Worm (Caenorhabditis elegans) whole organism, L4/young adult: ENCODE measurements around the gene ZK354.8.
"Not testable (repeated sequence)": the region's sequence is repeated elsewhere in the genome, so short reads cannot be mapped to it uniquely, and the experiment has no call there.

Experiments
- W03F9.2 ChIP-seq: fragments of 150-350 bp; optimal IDR thresholded peaks from 2 replicates; lab custom pipeline; 2014; ENCODE audit warnings: missing biosample characterization, missing genetic modification characterization
- him-1 ChIP-seq: sonication (generic microtip); optimal IDR thresholded peaks from 2 replicates; lab custom pipeline; 2016; ENCODE audit warnings: missing genotype, missing genetic modification reagents, missing genetic modification characterization, missing compliant biosample characterization

- not testable (repeated sequence) for TF ChIP-seq him-1 (tag; lab: Kevin White, UChicago); W03F9.2
Observed at ce11 chrIV:5350480-5351193, 44.7 kb upstream of the ZK354.8 start, which contains the start of gene gba-4.
